Worm (Caenorhabditis elegans) whole organism, late embryonic: Measurements from ENCODE around the gene T10F2.2.
A peak's percentile ranks its signal among the peaks of the same experiment; 100 is the strongest.

Source experiments
- C08G9.2 ChIP-seq: sonication (generic microtip); optimal IDR thresholded peaks from 2 replicates; lab custom pipeline; 2016; ENCODE audit warnings: mild to moderate bottlenecking, missing genetic modification characterization, moderate library complexity, missing compliant biosample characterization
- C38D4.7 ChIP-seq: fragments of 200-800 bp; sonication (Bioruptor generic); optimal IDR thresholded peaks from 2 replicates; lab custom pipeline; 2018; ENCODE audit warnings: mild to moderate bottlenecking, missing genetic modification characterization, moderate library complexity, missing compliant biosample characterization
- K02D7.2 ChIP-seq: sonication (generic microtip); optimal IDR thresholded peaks from 2 replicates; lab custom pipeline; 2017; ENCODE audit warnings: mild to moderate bottlenecking, missing genetic modification characterization, missing compliant biosample characterization
- K09A11.1 ChIP-seq: sonication (generic microtip); optimal IDR thresholded peaks from 2 replicates; lab custom pipeline; 2017; ENCODE audit warnings: antibody characterized with exemption, mild to moderate bottlenecking, missing genetic modification characterization, missing compliant biosample characterization; ENCODE audit not compliant: insufficient read depth
- ceh-18 ChIP-seq: sonication (generic microtip); optimal IDR thresholded peaks from 2 replicates; lab custom pipeline; 2016; ENCODE audit warnings: missing genetic modification characterization, missing compliant biosample characterization
- ceh-24 ChIP-seq: sonication (generic microtip); optimal IDR thresholded peaks from 2 replicates; lab custom pipeline; 2016; ENCODE audit warnings: mild to moderate bottlenecking, missing genetic modification characterization, missing compliant biosample characterization
- ceh-30 ChIP-seq: fragments of 150-350 bp; optimal IDR thresholded peaks from 2 replicates; lab custom pipeline; 2014; ENCODE audit warnings: missing biosample characterization, missing genetic modification characterization
- elt-2 ChIP-seq: sonication (generic microtip); optimal IDR thresholded peaks from 2 replicates; lab custom pipeline; 2016; ENCODE audit warnings: missing genetic modification reagents, missing genetic modification characterization, missing compliant biosample characterization
- ets-4 ChIP-seq: sonication (generic microtip); optimal IDR thresholded peaks from 2 replicates; lab custom pipeline; 2016; ENCODE audit warnings: missing genetic modification characterization, missing compliant biosample characterization
- fkh-6 ChIP-seq: sonication (generic microtip); optimal IDR thresholded peaks from 2 replicates; lab custom pipeline; 2016; ENCODE audit warnings: missing genetic modification characterization, missing compliant biosample characterization
- gmeb-2 ChIP-seq: sonication (generic microtip); optimal IDR thresholded peaks from 2 replicates; lab custom pipeline; 2016; ENCODE audit warnings: missing genetic modification characterization, inconsistent platforms, missing compliant biosample characterization
- hlh-13 ChIP-seq: fragments of 200-800 bp; sonication (Bioruptor generic); optimal IDR thresholded peaks from 2 replicates; lab custom pipeline; 2018; ENCODE audit warnings: mild to moderate bottlenecking, missing genetic modification characterization, missing compliant biosample characterization
- hlh-15 ChIP-seq: sonication (generic microtip); optimal IDR thresholded peaks from 2 replicates; lab custom pipeline; 2016; ENCODE audit warnings: missing genetic modification characterization, missing compliant biosample characterization
- hlh-30 ChIP-seq: sonication (generic microtip); optimal IDR thresholded peaks from 2 replicates; lab custom pipeline; 2017; ENCODE audit warnings: antibody characterized with exemption, missing genetic modification characterization, missing compliant biosample characterization; ENCODE audit not compliant: insufficient read depth
- hlh-8 ChIP-seq: sonication (generic microtip); optimal IDR thresholded peaks from 2 replicates; lab custom pipeline; 2016; ENCODE audit warnings: missing genotype, missing genetic modification characterization, missing compliant biosample characterization
- lim-6 ChIP-seq: sonication (generic microtip); optimal IDR thresholded peaks from 2 replicates; lab custom pipeline; 2016; ENCODE audit warnings: missing genetic modification characterization, missing compliant biosample characterization
- lin-11 ChIP-seq: fragments of 200-800 bp; sonication (Bioruptor generic); optimal IDR thresholded peaks from 2 replicates; lab custom pipeline; 2018; ENCODE audit warnings: mild to moderate bottlenecking, missing genetic modification characterization, missing compliant biosample characterization
- madf-2 ChIP-seq: sonication (generic microtip); optimal IDR thresholded peaks from 2 replicates; lab custom pipeline; 2017; ENCODE audit warnings: missing genetic modification characterization, missing compliant biosample characterization
- nfya-1 ChIP-seq: sonication (generic microtip); optimal IDR thresholded peaks from 2 replicates; lab custom pipeline; 2017; ENCODE audit warnings: missing genetic modification characterization, mild to moderate bottlenecking, missing compliant biosample characterization, antibody characterized with exemption, moderate library complexity
- nhr-11 ChIP-seq: fragments of 150-350 bp; optimal IDR thresholded peaks from 2 replicates; lab custom pipeline; 2014; ENCODE audit warnings: missing biosample characterization, missing genetic modification characterization
- nhr-232 ChIP-seq: sonication (generic microtip); optimal IDR thresholded peaks from 2 replicates; lab custom pipeline; 2016; ENCODE audit warnings: missing genetic modification characterization, missing compliant biosample characterization
- pag-3 ChIP-seq: sonication (generic microtip); optimal IDR thresholded peaks from 2 replicates; lab custom pipeline; 2016; ENCODE audit warnings: missing compliant biosample characterization, missing genetic modification characterization, borderline replicate concordance
- pat-9 ChIP-seq: fragments of 200-800 bp; sonication (Bioruptor generic); optimal IDR thresholded peaks from 2 replicates; lab custom pipeline; 2018; ENCODE audit warnings: mild to moderate bottlenecking, missing genetic modification characterization, moderate library complexity, missing compliant biosample characterization
- pha-2 ChIP-seq: sonication (generic microtip); optimal IDR thresholded peaks from 2 replicates; lab custom pipeline; 2017; ENCODE audit warnings: mild to moderate bottlenecking, missing genetic modification characterization, missing compliant biosample characterization
- pha-4 ChIP-seq: fragments of 150-350 bp; optimal IDR thresholded peaks from 2 replicates; lab custom pipeline; 2018; ENCODE audit warnings: missing biosample characterization, missing genetic modification reagents, missing genetic modification characterization
- sdc-2 ChIP-seq: sonication (generic microtip); optimal IDR thresholded peaks from 2 replicates; lab custom pipeline; 2016; ENCODE audit warnings: missing genotype, missing genetic modification characterization, missing compliant biosample characterization
- sox-4 ChIP-seq: sonication (generic microtip); optimal IDR thresholded peaks from 2 replicates; lab custom pipeline; 2017; ENCODE audit warnings: mild to moderate bottlenecking, missing genetic modification characterization, inconsistent platforms, missing compliant biosample characterization
- syd-9 ChIP-seq: sonication (generic microtip); optimal IDR thresholded peaks from 2 replicates; lab custom pipeline; 2016; ENCODE audit warnings: mild to moderate bottlenecking, missing genetic modification characterization, moderate library complexity, missing compliant biosample characterization
- tbx-2 ChIP-seq: sonication (generic microtip); optimal IDR thresholded peaks from 2 replicates; lab custom pipeline; 2016; ENCODE audit warnings: missing genetic modification characterization, missing compliant biosample characterization
- ttx-3 ChIP-seq: sonication (generic microtip); optimal IDR thresholded peaks from 2 replicates; lab custom pipeline; 2016; ENCODE audit warnings: missing genetic modification reagents, missing genetic modification characterization, missing compliant biosample characterization
- unc-55 ChIP-seq: sonication (generic microtip); optimal IDR thresholded peaks from 2 replicates; lab custom pipeline; 2017; ENCODE audit warnings: missing biosample characterization, missing genetic modification reagents, missing genetic modification characterization

The T10F2.2 gene

ce11 chrIII:5146749-5147148 lies 18.4 kb downstream of the T10F2.2 start:
- peak; percentile 74 for TF ChIP-seq tbx-2 (tag; lab: Kevin White, UChicago)
- TF ChIP-seq elt-2 (tag; lab: Kevin White, UChicago) = peak; percentile 91
- TF ChIP-seq nhr-232 (tag; lab: Kevin White, UChicago) = no peak
- no peak for TF ChIP-seq ceh-24 (tag; lab: Kevin White, UChicago)
- no peak for TF ChIP-seq unc-55 (GFP tag; lab: Kevin White, UChicago)
- TF ChIP-seq, all 69 proteins: peak for 2

- no peak for TF ChIP-seq sdc-2 (tag; lab: Kevin White, UChicago)
- TF ChIP-seq lim-6 (tag; lab: Kevin White, UChicago) = no peak
- no peak for TF ChIP-seq C08G9.2 (tag; lab: Kevin White, UChicago)
- no peak for TF ChIP-seq K09A11.1 (tag; lab: Kevin White, UChicago)
- TF ChIP-seq sox-4 = no peak
- no peak for TF ChIP-seq lin-11 (tag; lab: Kevin White, UChicago)
- TF ChIP-seq nfya-1 (tag; lab: Kevin White, UChicago) = no peak
- no peak for TF ChIP-seq pat-9
- no peak for TF ChIP-seq pha-4
- no peak for TF ChIP-seq pag-3
- TF ChIP-seq hlh-13 (GFP tag; lab: Kevin White, UChicago) = no peak
- no peak for TF ChIP-seq unc-55 (GFP tag; lab: Kevin White, UChicago)
- TF ChIP-seq ttx-3 (tag; lab: Kevin White, UChicago) = no peak
- TF ChIP-seq hlh-8 (tag; lab: Kevin White, UChicago) = no peak
- no peak for TF ChIP-seq ceh-30 (tag; lab: Kevin White, UChicago)
- no peak for TF ChIP-seq nhr-11
- no peak for TF ChIP-seq ets-4 (tag; lab: Kevin White, UChicago)
- TF ChIP-seq gmeb-2 (tag; lab: Kevin White, UChicago) = no peak
- TF ChIP-seq fkh-6 (tag; lab: Kevin White, UChicago) = no peak
- no peak for TF ChIP-seq tbx-2 (tag; lab: Kevin White, UChicago)
Measured at ce11 chrIII:5145874-5146273, 19.2 kb downstream of the T10F2.2 start.

ce11 chrIII:5144169-5144568 lies 20.9 kb downstream of the T10F2.2 start:
- TF ChIP-seq ceh-24 (tag; lab: Kevin White, UChicago) (no peak), hlh-30 (tag; lab: Kevin White, UChicago) (peak; percentile 23)
- TF ChIP-seq, all 69 proteins: peak for 1

ce11 chrIII:5143520-5143919 lies 21.6 kb downstream of the T10F2.2 start:
- no peak for TF ChIP-seq pat-9
- peak; percentile 18 for TF ChIP-seq elt-2 (tag; lab: Kevin White, UChicago)

ce11 chrIII:5141935-5142334 lies 23.2 kb downstream of the T10F2.2 start:
- TF ChIP-seq unc-55 (GFP tag; lab: Kevin White, UChicago) (peak; percentile 4), C38D4.7 (GFP tag; lab: Kevin White, UChicago) (no peak), hlh-30 (tag; lab: Kevin White, UChicago) (peak; percentile 28), pha-2 (tag; lab: Kevin White, UChicago) (no peak)

ce11 chrIII:5140559-5140958 lies 24.6 kb downstream of the T10F2.2 start:
- TF ChIP-seq ceh-18 (tag; lab: Kevin White, UChicago) (peak; percentile 53), syd-9 (tag; lab: Kevin White, UChicago) (no peak), ets-4 (tag; lab: Kevin White, UChicago) (peak; percentile 3), tbx-2 (tag; lab: Kevin White, UChicago) (peak; percentile 90), unc-55 (GFP tag; lab: Kevin White, UChicago) (peak; percentile 71)
- TF ChIP-seq, all 69 proteins: peak for 4

- peak; percentile 78 for TF ChIP-seq tbx-2 (tag; lab: Kevin White, UChicago)
- TF ChIP-seq unc-55 (GFP tag; lab: Kevin White, UChicago) = peak; percentile 84
- TF ChIP-seq hlh-15 = no peak
- no peak for TF ChIP-seq madf-2
- TF ChIP-seq K02D7.2 (tag; lab: Kevin White, UChicago) = no peak
Measured at ce11 chrIII:5139768-5140167, 25.3 kb downstream of the T10F2.2 start.
